Fruit fly (Drosophila melanogaster) whole organism, embryonic: Measurements from ENCODE around the gene CG12507.

Experiments used
- B-H2 ChIP-seq: fragments of 200-800 bp; sonication (Bioruptor generic); optimal IDR thresholded peaks from 2 replicates; lab custom pipeline; 2018; ENCODE audit warnings: missing biosample characterization, mild to moderate bottlenecking, missing genetic modification characterization
- CG10979 ChIP-seq: fragments of 200-800 bp; sonication (Bioruptor generic); optimal IDR thresholded peaks from 2 replicates; lab custom pipeline; 2018; ENCODE audit warnings: missing biosample characterization, mild to moderate bottlenecking, missing genetic modification characterization, moderate library complexity
- CG14014 ChIP-seq: fragments of 200-800 bp; sonication (Bioruptor generic); IDR thresholded peaks from 2 replicates; pipeline ENCODE4 v1.3.6; 2022; ENCODE audit warnings: missing biosample characterization, missing genetic modification characterization
- CG14050 ChIP-seq: fragments of 200-800 bp; sonication (Bioruptor generic); IDR thresholded peaks from 3 replicates; pipeline ENCODE4 v1.3.6; 2022; ENCODE audit warnings: missing biosample characterization, missing genetic modification characterization
- CG15011 ChIP-seq: fragments of 200-800 bp; sonication (Bioruptor generic); optimal IDR thresholded peaks from 3 replicates; lab custom pipeline; 2018; ENCODE audit warnings: missing biosample characterization, mild to moderate bottlenecking, missing genetic modification characterization
- CG15601 ChIP-seq: fragments of 200-800 bp; sonication (Bioruptor generic); optimal IDR thresholded peaks from 3 replicates; lab custom pipeline; 2019; ENCODE audit warnings: missing biosample characterization, mild to moderate bottlenecking, missing genetic modification characterization, moderate library complexity
- CG1603 ChIP-seq: fragments of 200-800 bp; sonication (Bioruptor generic); optimal IDR thresholded peaks from 2 replicates; lab custom pipeline; 2019; ENCODE audit warnings: missing biosample characterization, mild to moderate bottlenecking, missing genetic modification characterization, moderate library complexity
- CG42726 ChIP-seq: fragments of 200-800 bp; sonication (Bioruptor generic); IDR thresholded peaks from 2 replicates; pipeline ENCODE4 v1.3.6; 2022; ENCODE audit warnings: missing biosample characterization, missing genetic modification characterization; ENCODE audit not compliant: partially characterized antibody
- CG7928 ChIP-seq: fragments of 200-800 bp; sonication (Bioruptor generic); optimal IDR thresholded peaks from 2 replicates; lab custom pipeline; 2017; ENCODE audit warnings: missing biosample characterization, mild to moderate bottlenecking, missing genetic modification characterization
- CG7963 ChIP-seq: fragments of 200-800 bp; sonication (Bioruptor generic); IDR thresholded peaks from 3 replicates; pipeline ENCODE4 v1.3.6; 2022; ENCODE audit warnings: missing biosample characterization, missing genetic modification characterization; ENCODE audit not compliant: partially characterized antibody
- CG8478 ChIP-seq: fragments of >200 bp; optimal IDR thresholded peaks from 2 replicates; lab custom pipeline; 2018
- CG9215 ChIP-seq: fragments of 200-800 bp; sonication (Bioruptor generic); IDR thresholded peaks from 2 replicates; pipeline ENCODE4 v1.3.6; 2022; ENCODE audit warnings: missing biosample characterization, missing genetic modification characterization
- CHES-1-like ChIP-seq: fragments of 200-800 bp; sonication (Bioruptor generic); optimal IDR thresholded peaks from 2 replicates; lab custom pipeline; 2016; ENCODE audit warnings: missing biosample characterization, missing genetic modification characterization
- Dip3 ChIP-seq: fragments of 200-800 bp; sonication (Bioruptor generic); optimal IDR thresholded peaks from 3 replicates; lab custom pipeline; 2016; ENCODE audit warnings: missing biosample characterization, missing genetic modification characterization
- E2f2 ChIP-seq: fragments of 200-800 bp; sonication (Bioruptor generic); IDR thresholded peaks from 2 replicates; pipeline ENCODE4 v1.3.6; 2022; ENCODE audit warnings: missing biosample characterization, missing genetic modification characterization
- ERR ChIP-seq: fragments of 200-800 bp; sonication (Bioruptor generic); optimal IDR thresholded peaks from 2 replicates; lab custom pipeline; 2016; ENCODE audit warnings: missing biosample characterization, missing genetic modification characterization
- Fer2 ChIP-seq: fragments of 200-800 bp; sonication (Bioruptor generic); optimal IDR thresholded peaks from 2 replicates; lab custom pipeline; 2018; ENCODE audit warnings: missing biosample characterization, mild to moderate bottlenecking, missing genetic modification characterization, moderate library complexity
- Hand ChIP-seq: fragments of 200-800 bp; sonication (Bioruptor generic); optimal IDR thresholded peaks from 2 replicates; lab custom pipeline; 2017; ENCODE audit warnings: mild to moderate bottlenecking, missing biosample characterization, missing genetic modification reagents, missing genetic modification characterization
- Hmx ChIP-seq: fragments of 200-800 bp; sonication (Bioruptor generic); optimal IDR thresholded peaks from 2 replicates; lab custom pipeline; 2016; ENCODE audit warnings: missing biosample characterization, missing genetic modification characterization
- Lim3 ChIP-seq: fragments of 200-800 bp; sonication (Bioruptor generic); IDR thresholded peaks from 2 replicates; pipeline ENCODE4 v1.3.6; 2022; ENCODE audit warnings: missing biosample characterization, missing genetic modification characterization
- Mrtf ChIP-seq: fragments of 200-800 bp; sonication (Bioruptor generic); IDR thresholded peaks from 3 replicates; pipeline ENCODE4 v1.3.6; 2022; ENCODE audit warnings: missing biosample characterization, missing genetic modification characterization
- Nf-YB ChIP-seq: fragments of 200-800 bp; sonication (Bioruptor generic); optimal IDR thresholded peaks from 3 replicates; lab custom pipeline; 2019; ENCODE audit warnings: missing biosample characterization, mild to moderate bottlenecking, missing genetic modification characterization, moderate library complexity
- Pdp1 ChIP-seq, 2 experiments: fragments of 200-800 bp; sonication (Bioruptor generic); optimal IDR thresholded peaks; 3 replicates each; lab custom pipeline; 2016; ENCODE audit warnings: missing biosample characterization in 2 of 2, missing genetic modification characterization in 2 of 2, mild to moderate bottlenecking in 1 of 2, moderate library complexity in 1 of 2
- Rfx ChIP-seq: fragments of 200-800 bp; sonication (Bioruptor generic); IDR thresholded peaks from 2 replicates; pipeline ENCODE4 v1.3.6; 2022; ENCODE audit warnings: missing biosample characterization, missing genetic modification characterization
- Taf1 ChIP-seq: fragments of 200-800 bp; sonication (Bioruptor generic); IDR thresholded peaks from 2 replicates; pipeline ENCODE4 v1.3.6; 2022; ENCODE audit warnings: missing biosample characterization, missing genetic modification characterization
- az2 ChIP-seq: fragments of 200-800 bp; sonication (Bioruptor generic); optimal IDR thresholded peaks from 3 replicates; lab custom pipeline; 2016; ENCODE audit warnings: missing biosample characterization, missing genetic modification characterization
- bigmax ChIP-seq: fragments of 200-800 bp; sonication (Bioruptor generic); optimal IDR thresholded peaks from 2 replicates; lab custom pipeline; 2018; ENCODE audit warnings: missing biosample characterization, mild to moderate bottlenecking, missing genetic modification characterization
- crc ChIP-seq: fragments of 200-800 bp; sonication (Bioruptor generic); optimal IDR thresholded peaks from 2 replicates; lab custom pipeline; 2016; ENCODE audit warnings: missing biosample characterization, missing genetic modification characterization
- cwo ChIP-seq: fragments of 200-800 bp; sonication (Bioruptor generic); optimal IDR thresholded peaks from 3 replicates; lab custom pipeline; 2017; ENCODE audit warnings: missing biosample characterization, missing genetic modification characterization, mild to moderate bottlenecking, moderate library complexity, missing genetic modification reagents
- dati ChIP-seq: fragments of 200-800 bp; sonication (Bioruptor generic); IDR thresholded peaks from 2 replicates; pipeline ENCODE4 v1.3.6; 2022; ENCODE audit warnings: missing biosample characterization, missing genetic modification characterization
- disco-r ChIP-seq: fragments of 200-800 bp; sonication (Bioruptor generic); optimal IDR thresholded peaks from 2 replicates; lab custom pipeline; 2016; ENCODE audit warnings: missing biosample characterization, missing genetic modification characterization
- fu2 ChIP-seq: fragments of 200-800 bp; sonication (Bioruptor generic); optimal IDR thresholded peaks from 2 replicates; lab custom pipeline; 2016; ENCODE audit warnings: missing biosample characterization, missing genetic modification characterization
- hbn ChIP-seq: fragments of 200-800 bp; sonication (Bioruptor generic); IDR thresholded peaks from 2 replicates; pipeline ENCODE4 v1.3.6; 2022; ENCODE audit warnings: missing biosample characterization, missing genetic modification characterization; ENCODE audit not compliant: partially characterized antibody
- jigr1 ChIP-seq: fragments of 200-800 bp; sonication (Bioruptor generic); IDR thresholded peaks from 3 replicates; pipeline ENCODE4 v1.3.6; 2022; ENCODE audit warnings: missing biosample characterization, missing genetic modification characterization
- jing ChIP-seq: fragments of 200-800 bp; sonication (Bioruptor generic); optimal IDR thresholded peaks from 2 replicates; lab custom pipeline; 2018; ENCODE audit warnings: missing biosample characterization, mild to moderate bottlenecking, missing genetic modification characterization
- knrl ChIP-seq: fragments of 200-800 bp; sonication (Bioruptor generic); IDR thresholded peaks from 3 replicates; pipeline ENCODE4 v1.3.6; 2022; ENCODE audit warnings: missing biosample characterization, missing genetic modification characterization; ENCODE audit not compliant: partially characterized antibody
- lov ChIP-seq, 2 experiments: fragments of 200-800 bp in 1 of 2; fragments of >200 bp in 1 of 2; sonication (Bioruptor generic) in 1 of 2; IDR thresholded peaks in 1 of 2; optimal IDR thresholded peaks in 1 of 2; 2 replicates in 1 of 2; 3 replicates in 1 of 2; pipeline versions ENCODE4 v1.3.6 to Lab custom; 2017 to 2022; ENCODE audit warnings: missing biosample characterization in 1 of 2, missing genetic modification characterization in 1 of 2
- maf-S ChIP-seq: fragments of 200-800 bp; sonication (Bioruptor generic); optimal IDR thresholded peaks from 2 replicates; lab custom pipeline; 2016; ENCODE audit warnings: missing biosample characterization, missing genetic modification characterization
- nerfin-1 ChIP-seq: fragments of 200-800 bp; sonication (Bioruptor generic); optimal IDR thresholded peaks from 3 replicates; lab custom pipeline; 2019; ENCODE audit warnings: missing biosample characterization, mild to moderate bottlenecking, missing genetic modification characterization, moderate library complexity
- nerfin-2 ChIP-seq: fragments of 200-800 bp; sonication (Bioruptor generic); IDR thresholded peaks from 2 replicates; pipeline ENCODE4 v1.3.6; 2022; ENCODE audit warnings: missing biosample characterization, missing genetic modification characterization; ENCODE audit not compliant: partially characterized antibody
- onecut ChIP-seq: fragments of 200-800 bp; sonication (Bioruptor generic); IDR thresholded peaks from 2 replicates; pipeline ENCODE4 v1.3.6; 2022; ENCODE audit warnings: missing biosample characterization, missing genetic modification characterization
- p53 ChIP-seq: fragments of 200-800 bp; sonication (Bioruptor generic); optimal IDR thresholded peaks from 2 replicates; lab custom pipeline; 2016; ENCODE audit warnings: missing biosample characterization, missing genetic modification characterization
- pho ChIP-seq: fragments of 200-800 bp; sonication (Bioruptor generic); optimal IDR thresholded peaks from 2 replicates; lab custom pipeline; 2016; ENCODE audit warnings: missing biosample characterization, missing genetic modification characterization
- pum ChIP-seq: fragments of 200-800 bp; sonication (Bioruptor generic); optimal IDR thresholded peaks from 2 replicates; lab custom pipeline; 2016; ENCODE audit warnings: missing biosample characterization, missing genetic modification characterization
- ranshi ChIP-seq: fragments of 200-800 bp; sonication (Bioruptor generic); IDR thresholded peaks from 2 replicates; pipeline ENCODE4 v1.3.6; 2022; ENCODE audit warnings: missing biosample characterization, missing genetic modification characterization
- rib ChIP-seq: fragments of 200-800 bp; sonication (Bioruptor generic); IDR thresholded peaks from 2 replicates; pipeline ENCODE4 v1.3.6; 2022; ENCODE audit warnings: missing biosample characterization, missing genetic modification characterization
- scrt ChIP-seq: fragments of 200-800 bp; sonication (Bioruptor generic); optimal IDR thresholded peaks from 2 replicates; lab custom pipeline; 2018; ENCODE audit warnings: missing biosample characterization, mild to moderate bottlenecking, missing genetic modification characterization, moderate library complexity
- sima ChIP-seq: fragments of 200-800 bp; sonication (Bioruptor generic); optimal IDR thresholded peaks from 2 replicates; lab custom pipeline; 2016; ENCODE audit warnings: missing biosample characterization, missing genetic modification characterization
- slou ChIP-seq: fragments of 200-800 bp; sonication (Bioruptor generic); optimal IDR thresholded peaks from 3 replicates; lab custom pipeline; 2016; ENCODE audit warnings: missing biosample characterization, missing genetic modification characterization
- sr ChIP-seq: fragments of 200-800 bp; sonication (Bioruptor generic); IDR thresholded peaks from 3 replicates; pipeline ENCODE4 v1.3.6; 2022; ENCODE audit warnings: missing biosample characterization, missing genetic modification characterization
- ttk ChIP-seq: fragments of 200-800 bp; sonication (Bioruptor generic); IDR thresholded peaks from 2 replicates; pipeline ENCODE4 v2.1.2; 2022; ENCODE audit warnings: missing biosample characterization, missing genetic modification characterization

The CG12507 gene

dm6 chrX:16288492-16288964 is 22.2 kb upstream of the CG12507 start, which contains the start of the genes CG32576 and caz (continued):
- TF ChIP-seq jing (GFP tag; lab: Kevin White, UChicago) (no peak), Fer2 (tag; lab: Kevin White, UChicago) (peak; percentile 37), CG10979 (tag; lab: Kevin White, UChicago) (peak; percentile 5), CG14050 (GFP tag; lab: Robert Waterston, UW) (no peak), fu2 (GFP tag; lab: Kevin White, UChicago) (no peak), CG7928 (GFP tag; lab: Kevin White, UChicago) (peak; percentile 95), CHES-1-like (GFP tag; lab: Kevin White, UChicago) (no peak), Taf1 (GFP tag; lab: Robert Waterston, UW) (0 out of 2 replicates have a peak, but pooled peaks have one; percentile 42), nerfin-2 (GFP tag; lab: Robert Waterston, UW) (no peak), ttk (GFP tag; lab: Robert Waterston, UW) (no peak), ERR (GFP tag; lab: Kevin White, UChicago) (no peak), rib (no peak), pho (GFP tag; lab: Kevin White, UChicago) (peak; percentile 30), Rfx (GFP tag; lab: Robert Waterston, UW) (peak; percentile 30; the same call in 1 of the 2 replicates), E2f2 (GFP tag; lab: Robert Waterston, UW) (peak; percentile 51; the same call in 1 of the 2 replicates), CG42726 (GFP tag; lab: Robert Waterston, UW) (no peak), az2 (peak; percentile 29), B-H2 (GFP tag; lab: Kevin White, UChicago) (peak; percentile 52), CG9215 (GFP tag; lab: Robert Waterston, UW) (no peak), Dip3 (GFP tag; lab: Kevin White, UChicago) (peak; percentile 7), jigr1 (no peak), CG15601 (tag; lab: Kevin White, UChicago) (peak; percentile 72), pum (no peak), CG7963 (no peak), sima (no peak), p53 (GFP tag; lab: Kevin White, UChicago) (no peak), dati (no peak), Hmx (GFP tag; lab: Kevin White, UChicago) (no peak), CG8478 (lab: Kevin White, UChicago) (no peak), crc (GFP tag; lab: Kevin White, UChicago) (no peak), CG15011 (no peak), Mrtf (no peak), lov (optimal IDR thresholded peaks at IDR 0.05; lab: Kevin White, UChicago) (no peak), lov (GFP tag; IDR thresholded peaks at IDR 0.05; lab: Robert Waterston, UW) (no peak), knrl (peak; percentile 79), hbn (peak; percentile 32; the same call in 1 of the 2 replicates), CG14014 (GFP tag; lab: Robert Waterston, UW) (no peak), ranshi (no peak), Nf-YB (GFP tag; lab: Kevin White, UChicago) (no peak), cwo (no peak), slou (no peak), nerfin-1 (tag; lab: Kevin White, UChicago) (peak; percentile 35), CG1603 (tag; lab: Kevin White, UChicago) (peak; percentile 23), maf-S (GFP tag; lab: Kevin White, UChicago) (no peak), Pdp1 (GFP tag; optimal IDR thresholded peaks at IDR 0.05; lab: Kevin White, UChicago) (peak in 1 of 2 experiments; percentile 12), bigmax (GFP tag; lab: Kevin White, UChicago) (no peak), disco-r (GFP tag; lab: Kevin White, UChicago) (no peak), onecut (GFP tag; lab: Robert Waterston, UW) (no peak), Lim3 (GFP tag; lab: Robert Waterston, UW) (no peak), scrt (GFP tag; lab: Kevin White, UChicago) (no peak), Hand (GFP tag; lab: Kevin White, UChicago) (no peak), sr (GFP tag; lab: Robert Waterston, UW) (no peak)
